Worm (Caenorhabditis elegans): ENCODE data around the gene Y41D4A.6.
A peak's percentile ranks its signal among the peaks of the same experiment; 100 is the strongest.

Gene Y41D4A.6

DNA sequence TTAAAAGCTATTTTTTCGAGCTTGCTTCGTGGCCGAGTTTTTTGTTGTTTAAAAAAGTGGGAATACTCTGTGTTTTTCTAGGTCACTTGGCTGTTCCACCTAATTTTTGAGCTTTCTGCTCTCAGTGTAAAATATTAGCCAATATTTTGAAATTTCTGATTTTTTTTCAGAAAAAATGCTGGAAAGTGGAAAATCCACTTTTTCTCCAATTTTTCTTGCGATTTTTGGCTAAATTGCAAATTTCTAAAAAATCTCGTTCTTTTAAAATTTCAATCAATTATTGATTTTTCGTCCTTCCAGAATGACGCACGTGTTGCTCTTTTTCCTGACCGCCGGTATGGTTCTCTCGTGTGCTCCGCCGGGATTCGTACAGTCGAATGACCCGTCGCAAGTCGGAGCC lies 38.3 kb downstream of the Y41D4A.6 start, which contains the start of gene K08D12.4:
Gene K08D12.4, plus strand, starts transcription at position 301 of the 400 bp plus-strand sequence.
- TF ChIP-seq che-1 (tag; optimal IDR thresholded peaks at IDR 0.05), result no peak
- no peak for TF ChIP-seq ceh-9 (tag; optimal IDR thresholded peaks at IDR 0.05)
- TF ChIP-seq C08G9.2 (tag; optimal IDR thresholded peaks at IDR 0.05), result no peak
- TF ChIP-seq pat-9 (tag; optimal IDR thresholded peaks at IDR 0.05), result no peak
- TF ChIP-seq ceh-6 (GFP tag; optimal IDR thresholded peaks at IDR 0.05), result no peak
- TF ChIP-seq F13H6.1 (tag; optimal IDR thresholded peaks at IDR 0.05), result no peak
- no peak for TF ChIP-seq unc-3 (GFP tag; conservative IDR thresholded peaks at IDR 0.05)
- no peak for TF ChIP-seq unc-3 (tag; optimal IDR thresholded peaks at IDR 0.05)
- no peak for TF ChIP-seq fkh-10 (GFP tag; optimal IDR thresholded peaks at IDR 0.05)
- no peak for TF ChIP-seq madf-2 (tag; optimal IDR thresholded peaks at IDR 0.05)
- no peak for TF ChIP-seq fax-1 (tag; optimal IDR thresholded peaks at IDR 0.05)
- no peak for TF ChIP-seq pros-1 (tag; optimal IDR thresholded peaks at IDR 0.05)
- no peak for TF ChIP-seq odd-2 (tag; optimal IDR thresholded peaks at IDR 0.05)

ce11 chrIV:1699599-1699998 lies 45.7 kb downstream of the Y41D4A.6 start, which contains the start of gene bus-2:
Gene bus-2, plus strand, starts transcription at chrIV:1699899.
- TF ChIP-seq elt-2 (tag; optimal IDR thresholded peaks at IDR 0.05) (no peak), pqm-1 (tag; optimal IDR thresholded peaks at IDR 0.05) (no peak), C38D4.7 (GFP tag; optimal IDR thresholded peaks at IDR 0.05) (no peak), ceh-34 (tag; optimal IDR thresholded peaks at IDR 0.05) (no peak)

ce11 chrIV:1691651-1692050 lies 53.7 kb downstream of the Y41D4A.6 start:
- TF ChIP-seq gmeb-2 (tag; optimal IDR thresholded peaks at IDR 0.05) (no peak), unc-42 (tag; optimal IDR thresholded peaks at IDR 0.05) (peak; percentile 80)
